Worm (Caenorhabditis elegans) whole organism, mixed stage, embryonic: ENCODE data around the gene mab-10.

Source experiments
- bed-3 ChIP-seq: fragments of 200-800 bp; sonication (Bioruptor generic); optimal IDR thresholded peaks from 3 replicates; lab custom pipeline; 2018; ENCODE audit warnings: mild to moderate bottlenecking, missing genetic modification characterization, moderate library complexity, missing compliant biosample characterization
- ceh-39 ChIP-seq: fragments of 150-350 bp; optimal IDR thresholded peaks from 2 replicates; lab custom pipeline; 2014; ENCODE audit warnings: missing biosample characterization, missing genetic modification characterization
- ces-1 ChIP-seq: fragments of 150-350 bp; optimal IDR thresholded peaks from 2 replicates; lab custom pipeline; 2014; ENCODE audit warnings: missing biosample characterization, missing genetic modification reagents, missing genetic modification characterization
- drap-1 ChIP-seq: fragments of 200-800 bp; sonication (Bioruptor generic); optimal IDR thresholded peaks from 3 replicates; lab custom pipeline; 2018; ENCODE audit warnings: mild to moderate bottlenecking, missing genetic modification characterization, missing compliant biosample characterization
- ham-2 ChIP-seq: fragments of 200-800 bp; sonication (Bioruptor generic); optimal IDR thresholded peaks from 2 replicates; lab custom pipeline; 2018; ENCODE audit warnings: mild to moderate bottlenecking, missing genetic modification characterization, missing compliant biosample characterization
- nhr-76 ChIP-seq: sonication (generic microtip); optimal IDR thresholded peaks from 2 replicates; lab custom pipeline; 2017; ENCODE audit warnings: missing biosample characterization, missing genetic modification characterization

- TF ChIP-seq ham-2 (GFP tag; lab: Kevin White, UChicago) = no peak
- no peak for TF ChIP-seq ces-1
- TF ChIP-seq bed-3 (GFP tag; lab: Kevin White, UChicago) = no peak
- TF ChIP-seq drap-1 (GFP tag; lab: Kevin White, UChicago) = no peak
- no peak for TF ChIP-seq nhr-76 (tag; lab: Kevin White, UChicago)
- TF ChIP-seq ceh-39 = no peak
These were observed 41.1 kb upstream of the mab-10 start, which contains the start of gene ZK666.15 for ce11 chrII:10486738-10487137.
